Worm (Caenorhabditis elegans) whole organism, late embryonic: ENCODE results near the gene Y77E11A.16.

Source experiments
- C38D4.7 ChIP-seq: fragments of 200-800 bp; sonication (Bioruptor generic); optimal IDR thresholded peaks from 2 replicates; lab custom pipeline; 2018; ENCODE audit warnings: mild to moderate bottlenecking, missing genetic modification characterization, moderate library complexity, missing compliant biosample characterization
- F13H6.1 ChIP-seq: sonication (generic microtip); optimal IDR thresholded peaks from 2 replicates; lab custom pipeline; 2016; ENCODE audit warnings: missing genetic modification characterization, missing compliant biosample characterization
- K02D7.2 ChIP-seq: sonication (generic microtip); optimal IDR thresholded peaks from 2 replicates; lab custom pipeline; 2017; ENCODE audit warnings: mild to moderate bottlenecking, missing genetic modification characterization, missing compliant biosample characterization
- K09A11.1 ChIP-seq: sonication (generic microtip); optimal IDR thresholded peaks from 2 replicates; lab custom pipeline; 2017; ENCODE audit warnings: antibody characterized with exemption, mild to moderate bottlenecking, missing genetic modification characterization, missing compliant biosample characterization; ENCODE audit not compliant: insufficient read depth
- Y22D7AL.16 ChIP-seq: sonication (generic microtip); optimal IDR thresholded peaks from 2 replicates; lab custom pipeline; 2016; ENCODE audit warnings: missing genetic modification characterization, missing compliant biosample characterization
- ama-1 ChIP-seq: fragments of 150-350 bp; optimal IDR thresholded peaks from 2 replicates; lab custom pipeline; 2014
- ceh-19 ChIP-seq: fragments of 200-800 bp; sonication (Bioruptor generic); optimal IDR thresholded peaks from 2 replicates; lab custom pipeline; 2018; ENCODE audit warnings: mild to moderate bottlenecking, missing genetic modification characterization, missing compliant biosample characterization
- ceh-2 ChIP-seq: sonication (generic microtip); optimal IDR thresholded peaks from 2 replicates; lab custom pipeline; 2016; ENCODE audit warnings: missing genotype, missing genetic modification characterization, missing compliant biosample characterization
- ceh-22 ChIP-seq: sonication (generic microtip); optimal IDR thresholded peaks from 2 replicates; lab custom pipeline; 2017; ENCODE audit warnings: missing biosample characterization, missing genetic modification characterization
- ceh-30 ChIP-seq: fragments of 150-350 bp; optimal IDR thresholded peaks from 2 replicates; lab custom pipeline; 2014; ENCODE audit warnings: missing biosample characterization, missing genetic modification characterization
- ceh-31 ChIP-seq: sonication (generic microtip); optimal IDR thresholded peaks from 2 replicates; lab custom pipeline; 2016; ENCODE audit warnings: missing genetic modification characterization, missing compliant biosample characterization
- ceh-34 ChIP-seq: sonication (generic microtip); optimal IDR thresholded peaks from 2 replicates; lab custom pipeline; 2016; ENCODE audit warnings: mild to moderate bottlenecking, missing genetic modification characterization, missing compliant biosample characterization
- ceh-48 ChIP-seq: sonication (generic microtip); optimal IDR thresholded peaks from 2 replicates; lab custom pipeline; 2016; ENCODE audit warnings: missing genetic modification characterization, inconsistent platforms, missing compliant biosample characterization
- ceh-6 ChIP-seq: fragments of 200-800 bp; sonication (Bioruptor generic); optimal IDR thresholded peaks from 2 replicates; lab custom pipeline; 2018; ENCODE audit warnings: mild to moderate bottlenecking, missing genetic modification characterization, missing compliant biosample characterization
- che-1 ChIP-seq: sonication (generic microtip); optimal IDR thresholded peaks from 2 replicates; lab custom pipeline; 2016; ENCODE audit warnings: mild to moderate bottlenecking, missing genetic modification characterization, missing compliant biosample characterization
- dve-1 ChIP-seq: sonication (generic microtip); optimal IDR thresholded peaks from 2 replicates; lab custom pipeline; 2017; ENCODE audit warnings: antibody characterized with exemption, mild to moderate bottlenecking, missing genetic modification characterization, missing compliant biosample characterization
- elt-2 ChIP-seq: sonication (generic microtip); optimal IDR thresholded peaks from 2 replicates; lab custom pipeline; 2016; ENCODE audit warnings: missing genetic modification reagents, missing genetic modification characterization, missing compliant biosample characterization
- fax-1 ChIP-seq: sonication (generic microtip); optimal IDR thresholded peaks from 2 replicates; lab custom pipeline; 2016; ENCODE audit warnings: missing genotype, missing genetic modification characterization, missing compliant biosample characterization
- hlh-13 ChIP-seq: fragments of 200-800 bp; sonication (Bioruptor generic); optimal IDR thresholded peaks from 2 replicates; lab custom pipeline; 2018; ENCODE audit warnings: mild to moderate bottlenecking, missing genetic modification characterization, missing compliant biosample characterization
- hlh-15 ChIP-seq: sonication (generic microtip); optimal IDR thresholded peaks from 2 replicates; lab custom pipeline; 2016; ENCODE audit warnings: missing genetic modification characterization, missing compliant biosample characterization
- hlh-6 ChIP-seq: sonication (generic microtip); optimal IDR thresholded peaks from 2 replicates; lab custom pipeline; 2016; ENCODE audit warnings: missing genotype, missing genetic modification characterization, missing compliant biosample characterization
- hlh-8 ChIP-seq: sonication (generic microtip); optimal IDR thresholded peaks from 2 replicates; lab custom pipeline; 2016; ENCODE audit warnings: missing genotype, missing genetic modification characterization, missing compliant biosample characterization
- lim-6 ChIP-seq: sonication (generic microtip); optimal IDR thresholded peaks from 2 replicates; lab custom pipeline; 2016; ENCODE audit warnings: missing genetic modification characterization, missing compliant biosample characterization
- lin-11 ChIP-seq: fragments of 200-800 bp; sonication (Bioruptor generic); optimal IDR thresholded peaks from 2 replicates; lab custom pipeline; 2018; ENCODE audit warnings: mild to moderate bottlenecking, missing genetic modification characterization, missing compliant biosample characterization
- madf-2 ChIP-seq: sonication (generic microtip); optimal IDR thresholded peaks from 2 replicates; lab custom pipeline; 2017; ENCODE audit warnings: missing genetic modification characterization, missing compliant biosample characterization
- nhr-232 ChIP-seq: sonication (generic microtip); optimal IDR thresholded peaks from 2 replicates; lab custom pipeline; 2016; ENCODE audit warnings: missing genetic modification characterization, missing compliant biosample characterization
- npax-4 ChIP-seq: sonication (generic microtip); optimal IDR thresholded peaks from 2 replicates; lab custom pipeline; 2016; ENCODE audit warnings: missing genetic modification characterization, missing compliant biosample characterization
- odd-2 ChIP-seq: sonication (generic microtip); optimal IDR thresholded peaks from 2 replicates; lab custom pipeline; 2017; ENCODE audit warnings: antibody characterized with exemption, mild to moderate bottlenecking, missing genetic modification characterization, missing compliant biosample characterization
- pag-3 ChIP-seq: sonication (generic microtip); optimal IDR thresholded peaks from 2 replicates; lab custom pipeline; 2016; ENCODE audit warnings: missing compliant biosample characterization, missing genetic modification characterization, borderline replicate concordance
- pat-9 ChIP-seq: fragments of 200-800 bp; sonication (Bioruptor generic); optimal IDR thresholded peaks from 2 replicates; lab custom pipeline; 2018; ENCODE audit warnings: mild to moderate bottlenecking, missing genetic modification characterization, moderate library complexity, missing compliant biosample characterization
- pax-1 ChIP-seq: fragments of 150-350 bp; optimal IDR thresholded peaks from 2 replicates; lab custom pipeline; 2014; ENCODE audit warnings: missing biosample characterization, missing genetic modification characterization
- pha-2 ChIP-seq: sonication (generic microtip); optimal IDR thresholded peaks from 2 replicates; lab custom pipeline; 2017; ENCODE audit warnings: mild to moderate bottlenecking, missing genetic modification characterization, missing compliant biosample characterization
- pha-4 ChIP-seq: fragments of 150-350 bp; optimal IDR thresholded peaks from 2 replicates; lab custom pipeline; 2018; ENCODE audit warnings: missing biosample characterization, missing genetic modification reagents, missing genetic modification characterization
- pqm-1 ChIP-seq: sonication (generic microtip); optimal IDR thresholded peaks from 2 replicates; lab custom pipeline; 2016; ENCODE audit warnings: missing genetic modification characterization, missing compliant biosample characterization
- pros-1 ChIP-seq: fragments of 150-350 bp; optimal IDR thresholded peaks from 2 replicates; lab custom pipeline; 2014; ENCODE audit warnings: missing biosample characterization, missing genetic modification reagents, missing genetic modification characterization
- ref-2 ChIP-seq: sonication (generic microtip); optimal IDR thresholded peaks from 2 replicates; lab custom pipeline; 2016; ENCODE audit warnings: missing genetic modification characterization, missing compliant biosample characterization
- rnt-1 ChIP-seq: sonication (generic microtip); optimal IDR thresholded peaks from 2 replicates; lab custom pipeline; 2016; ENCODE audit warnings: missing genetic modification characterization, missing compliant biosample characterization
- sdc-2 ChIP-seq: sonication (generic microtip); optimal IDR thresholded peaks from 2 replicates; lab custom pipeline; 2016; ENCODE audit warnings: missing genotype, missing genetic modification characterization, missing compliant biosample characterization
- sox-2 ChIP-seq: fragments of 200-800 bp; sonication (Bioruptor generic); IDR thresholded peaks from 2 replicates; pipeline ENCODE4 v1.3.6; 2022; ENCODE audit warnings: missing genetic modification reagents, missing genetic modification characterization, missing compliant biosample characterization
- tbx-2 ChIP-seq: sonication (generic microtip); optimal IDR thresholded peaks from 2 replicates; lab custom pipeline; 2016; ENCODE audit warnings: missing genetic modification characterization, missing compliant biosample characterization
- tbx-7 ChIP-seq: sonication (generic microtip); optimal IDR thresholded peaks from 2 replicates; lab custom pipeline; 2016; ENCODE audit warnings: missing genotype, missing genetic modification characterization, missing compliant biosample characterization
- unc-42 ChIP-seq: sonication (generic microtip); optimal IDR thresholded peaks from 2 replicates; lab custom pipeline; 2016; ENCODE audit warnings: missing genotype, missing genetic modification characterization, missing compliant biosample characterization
- unc-86 ChIP-seq: sonication (generic microtip); optimal IDR thresholded peaks from 2 replicates; lab custom pipeline; 2016; ENCODE audit warnings: missing genetic modification characterization, missing compliant biosample characterization

The Y77E11A.16 gene

DNA sequence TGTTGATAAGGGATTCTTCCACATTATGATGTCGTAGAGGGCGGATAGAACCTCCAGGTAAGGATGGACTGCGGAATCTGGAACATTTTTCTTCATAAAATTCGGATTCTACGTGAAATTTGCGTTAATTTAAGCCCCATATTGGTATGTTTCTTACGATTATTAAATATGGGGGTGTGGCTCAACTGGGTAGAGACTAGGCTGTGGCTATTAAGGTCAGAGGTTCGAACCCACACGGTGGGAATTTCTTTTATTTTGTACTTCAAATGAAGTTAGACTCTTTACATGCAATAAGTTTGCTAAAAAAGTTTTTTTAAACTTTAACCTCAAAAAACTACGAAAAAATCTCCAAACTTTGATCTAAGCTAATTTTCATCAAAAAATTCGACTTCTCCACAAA lies 19.8 kb upstream of the Y77E11A.16 start:
- no peak for TF ChIP-seq pag-3 (tag; lab: Kevin White, UChicago)
- no peak for TF ChIP-seq K02D7.2
- no peak for TF ChIP-seq C38D4.7 (GFP tag; lab: Kevin White, UChicago)
- TF ChIP-seq Y22D7AL.16 (tag; lab: Kevin White, UChicago): no peak
- no peak for TF ChIP-seq ceh-22 (tag; lab: Kevin White, UChicago)
- TF ChIP-seq elt-2 (tag; lab: Kevin White, UChicago): no peak
- no peak for TF ChIP-seq nhr-232 (tag; lab: Kevin White, UChicago)
- no peak for TF ChIP-seq odd-2 (tag; lab: Kevin White, UChicago)
- no peak for TF ChIP-seq unc-86 (tag; lab: Kevin White, UChicago)
- no peak for TF ChIP-seq hlh-15
- no peak for TF ChIP-seq F13H6.1 (tag; lab: Kevin White, UChicago)
- TF ChIP-seq ceh-48 (tag; lab: Kevin White, UChicago): no peak
- no peak for TF ChIP-seq hlh-13 (GFP tag; lab: Kevin White, UChicago)
- no peak for TF ChIP-seq hlh-8 (tag; lab: Kevin White, UChicago)
- TF ChIP-seq npax-4 (tag; lab: Kevin White, UChicago): no peak
- TF ChIP-seq pha-4 (tag; lab: Kevin White, UChicago): no peak
- no peak for TF ChIP-seq ref-2
- TF ChIP-seq unc-42 (tag; lab: Kevin White, UChicago): no peak

DNA sequence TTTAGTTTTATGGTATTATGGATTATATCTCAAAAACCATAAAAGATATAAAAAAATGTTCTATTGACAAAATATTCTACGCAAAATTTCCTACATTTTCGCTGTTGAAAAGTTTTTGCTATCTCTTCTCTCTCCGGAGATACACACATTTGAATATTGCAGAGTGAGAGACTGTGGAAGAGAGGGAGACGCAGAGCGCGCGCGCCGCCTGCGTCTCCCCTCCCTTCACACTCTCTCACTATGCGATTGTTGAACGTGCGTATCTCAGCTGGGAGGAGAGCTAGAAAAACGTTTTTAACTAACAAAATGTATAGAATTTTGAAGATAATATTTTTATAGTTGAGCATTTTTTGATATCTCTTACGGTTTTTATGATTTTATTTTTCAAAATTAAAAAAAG lies 16.1 kb upstream of the Y77E11A.16 start:
- TF ChIP-seq pqm-1 (tag; lab: Kevin White, UChicago) (no peak), F13H6.1 (tag; lab: Kevin White, UChicago) (no peak), sdc-2 (tag; lab: Kevin White, UChicago) (no peak), pros-1 (tag; lab: Kevin White, UChicago) (no peak), tbx-7 (tag; lab: Kevin White, UChicago) (no peak), odd-2 (tag; lab: Kevin White, UChicago) (no peak), dve-1 (no peak), ceh-48 (tag; lab: Kevin White, UChicago) (no peak), ama-1 (no peak), ceh-6 (GFP tag; lab: Kevin White, UChicago) (no peak), ceh-22 (tag; lab: Kevin White, UChicago) (no peak), ceh-34 (no peak), pax-1 (tag; lab: Kevin White, UChicago) (no peak), madf-2 (tag; lab: Kevin White, UChicago) (no peak), K09A11.1 (no peak), unc-42 (tag; lab: Kevin White, UChicago) (no peak), lim-6 (tag; lab: Kevin White, UChicago) (no peak), pha-4 (tag; lab: Kevin White, UChicago) (no peak)

DNA sequence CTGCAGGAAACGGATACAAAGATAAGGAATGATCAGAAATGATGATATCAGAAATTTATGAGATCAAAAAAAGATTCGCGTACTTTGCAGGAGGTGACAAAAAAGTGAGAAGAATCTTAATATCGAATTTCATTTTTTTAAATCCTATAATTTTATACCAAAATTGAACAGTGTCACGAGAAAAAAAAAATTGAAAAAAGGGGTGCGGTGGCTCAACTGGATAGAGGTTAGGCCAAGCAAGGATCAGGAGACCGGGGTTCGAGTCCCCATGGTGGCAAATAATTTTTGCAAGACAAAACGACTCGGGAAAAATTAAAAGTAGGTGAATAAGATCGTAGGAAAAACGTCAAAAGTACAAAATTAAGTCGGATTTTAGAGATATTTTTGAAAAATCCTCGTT lies 14.9 kb upstream of the Y77E11A.16 start:
- no peak for TF ChIP-seq sox-2 (GFP tag; lab: Robert Waterston, UW)
- TF ChIP-seq unc-42 (tag; lab: Kevin White, UChicago): no peak
- no peak for TF ChIP-seq pha-4 (tag; lab: Kevin White, UChicago)
- TF ChIP-seq ceh-31: no peak
- no peak for TF ChIP-seq ceh-30
- no peak for TF ChIP-seq madf-2 (tag; lab: Kevin White, UChicago)

- TF ChIP-seq fax-1 (tag; lab: Kevin White, UChicago) (no peak), pat-9 (no peak), C38D4.7 (GFP tag; lab: Kevin White, UChicago) (no peak), rnt-1 (no peak), F13H6.1 (tag; lab: Kevin White, UChicago) (no peak), hlh-8 (tag; lab: Kevin White, UChicago) (no peak), ref-2 (no peak), tbx-2 (tag; lab: Kevin White, UChicago) (no peak), pqm-1 (tag; lab: Kevin White, UChicago) (no peak), ceh-22 (tag; lab: Kevin White, UChicago) (no peak), pha-2 (tag; lab: Kevin White, UChicago) (no peak), ceh-2 (tag; lab: Kevin White, UChicago) (no peak), pag-3 (tag; lab: Kevin White, UChicago) (no peak), che-1 (no peak), lin-11 (tag; lab: Kevin White, UChicago) (no peak), ceh-19 (no peak), pros-1 (tag; lab: Kevin White, UChicago) (no peak), hlh-6 (tag; lab: Kevin White, UChicago) (no peak)
Measured at ce11 chrIV:1472145-1472544, 13.1 kb upstream of the Y77E11A.16 start.
